Worm (Caenorhabditis elegans) whole organism, young adult: Measurements from ENCODE around the gene hlh-30.
A peak's percentile ranks its signal among the peaks of the same experiment; 100 is the strongest.

Source experiments
- F52B5.7 ChIP-seq: sonication (generic microtip); optimal IDR thresholded peaks from 2 replicates; lab custom pipeline; 2016; ENCODE audit warnings: mild to moderate bottlenecking, missing genetic modification characterization, missing compliant biosample characterization
- F57A8.1 ChIP-seq: fragments of 200-800 bp; sonication (Bioruptor generic); optimal IDR thresholded peaks from 2 replicates; lab custom pipeline; 2018; ENCODE audit warnings: mild to moderate bottlenecking, missing genetic modification characterization, moderate library complexity, missing compliant biosample characterization
- Y95B8A.8 ChIP-seq: fragments of 200-800 bp; sonication (Bioruptor generic); IDR thresholded peaks from 2 replicates; pipeline ENCODE4 v1.3.6; 2022; ENCODE audit warnings: missing genetic modification reagents, missing genetic modification characterization, missing compliant biosample characterization
- ama-1 ChIP-seq, 3 experiments: fragments of 150-350 bp in 1 of 3; sonication (generic microtip) in 2 of 3; optimal IDR thresholded peaks; 2 replicates each; lab custom pipeline; 2014 to 2018; ENCODE audit warnings: missing biosample characterization in 2 of 3, missing genetic modification characterization in 2 of 3, missing genetic modification reagents in 2 of 3
- efl-1 ChIP-seq: fragments of 150-350 bp; optimal IDR thresholded peaks from 2 replicates; lab custom pipeline; 2014; ENCODE audit warnings: missing biosample characterization, missing genetic modification reagents, missing genetic modification characterization
- hmg-20 ChIP-seq: fragments of 200-800 bp; sonication (Bioruptor generic); IDR thresholded peaks from 2 replicates; pipeline ENCODE4 v1.3.6; 2022; ENCODE audit warnings: missing genetic modification reagents, missing genetic modification characterization, missing compliant biosample characterization
- lin-40 ChIP-seq: sonication (generic microtip); optimal IDR thresholded peaks from 2 replicates; lab custom pipeline; 2016; ENCODE audit warnings: missing genetic modification characterization, mild to moderate bottlenecking, missing compliant biosample characterization, missing genotype, missing genetic modification reagents

- TF ChIP-seq Y95B8A.8 (GFP tag; lab: Robert Waterston, UW) (no peak), efl-1 (peak; percentile 71), hmg-20 (no peak), F52B5.7 (tag; lab: Kevin White, UChicago) (no peak), ama-1 (optimal IDR thresholded peaks at IDR 0.05; lab: Kevin White, UChicago) (no peak), ama-1 (GFP tag; optimal IDR thresholded peaks at IDR 0.05; lab: Kevin White, UChicago) (no peak), F57A8.1 (GFP tag; lab: Kevin White, UChicago) (no peak), lin-40 (tag; lab: Kevin White, UChicago) (no peak)
Observed at ce11 chrIV:4042274-4042673, 7.5 kb upstream of the hlh-30 start, which contains the start of gene cdc-73.
